Fruit fly (Drosophila melanogaster) Kc167 (cell line): ENCODE measurements around the gene EMC6.

Experiments
- Myc ChIP-seq: fragments of >200 bp; optimal IDR thresholded peaks from 2 replicates; lab custom pipeline; 2017; ENCODE audit warnings: missing external identifiers
- Sin3A ChIP-seq: fragments of >200 bp; optimal IDR thresholded peaks from 2 replicates; lab custom pipeline; 2018; ENCODE audit warnings: missing external identifiers
- h ChIP-seq: fragments of >200 bp; optimal IDR thresholded peaks from 3 replicates; lab custom pipeline; 2018; ENCODE audit warnings: missing external identifiers
- insv ChIP-seq: fragments of >200 bp; optimal IDR thresholded peaks from 3 replicates; lab custom pipeline; 2018; ENCODE audit warnings: missing external identifiers
- psq ChIP-seq: fragments of >200 bp; optimal IDR thresholded peaks from 2 replicates; lab custom pipeline; 2017; ENCODE audit warnings: missing external identifiers
- ttk ChIP-seq: sonication (Bioruptor generic); optimal IDR thresholded peaks from 2 replicates; lab custom pipeline; 2017; ENCODE audit warnings: missing external identifiers

The EMC6 gene

DNA sequence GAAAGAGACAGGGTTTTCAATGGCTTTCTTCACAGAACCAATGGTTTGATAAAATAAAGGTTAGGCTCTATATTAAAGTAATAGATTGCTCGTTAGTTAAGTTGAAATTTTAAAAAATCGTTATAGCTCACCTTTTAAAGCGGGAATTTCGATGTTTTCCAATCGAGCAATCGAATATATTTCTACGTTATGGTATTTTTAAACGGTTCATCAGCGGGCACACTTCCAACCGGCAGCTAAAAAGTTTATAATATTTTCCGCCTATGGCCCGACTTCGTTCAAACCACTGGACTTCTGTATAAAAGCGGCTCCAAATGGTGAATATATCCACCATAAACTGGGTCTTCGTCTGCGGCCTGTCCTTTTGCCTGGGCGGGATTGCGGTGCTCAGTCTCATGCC lies 1.8 kb downstream of the EMC6 start, which contains the start of gene beta4GalT7:
Gene beta4GalT7, plus strand, starts transcription at position 201 of the 400 bp plus-strand sequence.
- no peak for TF ChIP-seq insv (lab: Kevin White, UChicago)
- no peak for TF ChIP-seq psq
- no peak for TF ChIP-seq Myc
- TF ChIP-seq h (lab: Kevin White, UChicago) = no peak
- no peak for TF ChIP-seq ttk (lab: Kevin White, UChicago)
- TF ChIP-seq Sin3A = no peak

DNA sequence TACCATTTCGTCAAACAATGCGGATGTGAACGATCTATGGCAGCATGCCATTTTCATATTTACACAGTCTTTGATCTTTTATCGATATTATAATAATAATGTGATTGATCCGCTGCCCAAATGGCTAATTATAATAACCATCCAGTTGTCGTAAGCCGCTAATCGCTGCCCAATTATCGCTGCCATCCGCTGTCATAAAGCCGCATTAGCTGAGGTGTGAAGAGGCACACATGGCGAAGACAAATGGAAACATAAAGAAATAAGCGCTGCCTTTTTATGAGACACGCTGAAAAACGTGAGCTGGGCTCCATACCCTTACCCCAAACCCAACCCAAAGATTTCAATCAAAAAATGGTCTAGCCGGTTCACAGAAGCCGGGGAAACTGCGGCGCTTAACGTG lies 12.8 kb downstream of the EMC6 start:
- TF ChIP-seq h (lab: Kevin White, UChicago) (no peak), insv (lab: Kevin White, UChicago) (no peak), psq (no peak), Sin3A (no peak), ttk (lab: Kevin White, UChicago) (no peak), Myc (no peak)

dm6 chr3R:25009745-25010446 lies 14.9 kb downstream of the EMC6 start:
- no peak for TF ChIP-seq Sin3A
- no peak for TF ChIP-seq ttk (lab: Kevin White, UChicago)

DNA sequence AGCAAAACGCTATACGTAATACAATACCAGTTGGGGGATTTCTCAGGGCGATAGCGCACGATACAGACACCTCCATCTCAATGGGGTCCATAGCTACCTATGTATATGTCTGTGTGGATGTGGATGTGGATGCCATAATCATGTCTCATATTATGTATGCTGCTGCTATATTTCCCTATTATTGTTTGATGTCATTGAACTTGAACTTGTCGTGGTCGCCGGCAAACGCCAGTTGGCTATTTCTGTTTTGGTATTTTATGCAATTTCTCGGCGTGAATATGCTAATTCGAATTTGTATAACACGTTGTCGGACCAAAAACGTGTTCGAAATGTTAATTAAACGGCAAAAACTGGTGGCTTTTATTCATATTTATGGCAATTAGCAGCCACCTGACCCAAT lies 19.1 kb downstream of the EMC6 start:
- no peak for TF ChIP-seq psq
- no peak for TF ChIP-seq Sin3A
- TF ChIP-seq insv (lab: Kevin White, UChicago) = no peak
- no peak for TF ChIP-seq Myc
- TF ChIP-seq ttk (lab: Kevin White, UChicago) = no peak
- no peak for TF ChIP-seq h (lab: Kevin White, UChicago)

- no peak for TF ChIP-seq ttk (lab: Kevin White, UChicago)
- no peak for TF ChIP-seq h (lab: Kevin White, UChicago)
- no peak for TF ChIP-seq insv (lab: Kevin White, UChicago)
- no peak for TF ChIP-seq Myc
- TF ChIP-seq psq = no peak
These were observed 20.1 kb downstream of the EMC6 start for dm6 chr3R:25004763-25005162.

DNA sequence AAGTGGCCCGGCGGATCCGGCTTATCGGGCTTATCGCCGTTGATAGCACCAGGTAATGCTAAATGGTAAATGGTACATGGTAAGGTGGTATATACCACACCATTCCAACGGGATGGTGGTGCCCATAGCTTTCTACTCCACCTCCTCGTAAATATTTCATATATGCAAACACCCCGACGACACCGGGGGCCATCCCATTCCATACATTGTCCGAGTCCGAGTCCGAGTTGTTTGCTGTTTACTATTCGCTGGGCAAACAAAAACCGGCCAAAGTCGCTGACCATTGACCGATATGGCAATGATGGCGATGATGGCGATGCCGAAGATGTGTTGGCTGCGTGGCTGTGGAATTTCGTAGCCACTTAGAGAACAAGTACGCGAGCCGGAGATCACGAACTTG lies 20.8 kb downstream of the EMC6 start:
- TF ChIP-seq Myc (no peak), Sin3A (no peak), ttk (lab: Kevin White, UChicago) (no peak), h (lab: Kevin White, UChicago) (no peak)

DNA sequence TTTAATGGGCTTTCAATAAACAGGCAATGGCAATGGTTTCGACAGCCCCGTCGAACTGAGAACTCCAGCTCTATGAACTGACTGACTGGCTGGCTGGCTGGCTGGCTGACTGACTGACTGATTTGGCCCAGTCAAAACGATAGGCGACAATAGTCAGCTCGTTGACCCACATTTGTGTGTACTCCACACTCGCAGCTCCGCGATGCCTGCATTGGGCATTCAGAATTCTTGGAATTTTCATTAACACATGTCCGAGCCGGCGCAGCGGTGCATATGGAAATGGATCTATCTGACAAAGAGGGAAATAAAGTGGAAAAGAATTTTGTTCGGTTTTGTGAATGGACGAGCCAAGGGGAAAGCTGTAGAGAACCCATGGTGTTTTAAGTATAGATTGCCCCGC lies 22.6 kb downstream of the EMC6 start:
- TF ChIP-seq ttk (lab: Kevin White, UChicago) = no peak
- TF ChIP-seq Sin3A = no peak
- no peak for TF ChIP-seq Myc
- no peak for TF ChIP-seq h (lab: Kevin White, UChicago)
- TF ChIP-seq psq = no peak
- TF ChIP-seq insv (lab: Kevin White, UChicago) = no peak

DNA sequence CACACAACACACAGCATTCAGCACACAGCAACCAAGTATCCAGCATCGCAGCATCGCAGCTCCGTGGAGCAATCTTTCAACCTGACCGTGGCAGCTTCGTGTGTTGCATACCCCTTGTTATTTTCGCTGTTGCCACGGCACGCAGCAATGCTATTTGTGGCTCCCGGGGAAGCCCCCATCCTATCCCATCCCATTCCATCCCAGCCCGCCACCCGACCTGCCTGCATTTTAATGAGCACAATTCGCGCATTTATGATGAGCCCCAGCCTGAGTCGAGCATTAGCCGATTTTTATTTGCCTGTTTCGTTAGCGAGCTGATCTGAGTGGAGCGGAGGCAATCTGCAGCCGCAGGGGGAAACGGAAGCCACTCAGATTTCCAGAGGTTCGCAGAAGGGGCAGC lies 25.2 kb downstream of the EMC6 start:
- TF ChIP-seq Sin3A (no peak), h (lab: Kevin White, UChicago) (no peak), ttk (lab: Kevin White, UChicago) (no peak), insv (lab: Kevin White, UChicago) (no peak), Myc (no peak)

DNA sequence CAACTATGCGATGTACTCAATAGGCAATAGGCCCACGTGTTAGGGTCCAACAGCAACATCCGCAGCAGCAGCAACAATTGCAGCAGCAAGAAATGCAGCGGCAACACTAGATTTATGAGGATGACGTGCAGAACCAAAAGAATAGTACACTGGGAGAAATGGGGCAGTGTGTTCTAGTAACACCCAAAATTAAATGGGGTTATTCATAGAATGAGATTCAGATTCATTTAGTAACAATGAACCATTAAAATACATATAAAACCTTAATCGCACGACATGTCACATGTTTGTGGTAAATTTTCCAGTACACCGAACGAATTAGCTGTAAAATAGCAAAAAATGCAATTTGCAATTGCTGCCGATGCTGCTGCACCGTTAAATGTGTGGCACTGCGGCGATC lies 27.5 kb downstream of the EMC6 start:
- no peak for TF ChIP-seq psq
- no peak for TF ChIP-seq h (lab: Kevin White, UChicago)
- no peak for TF ChIP-seq Sin3A
- no peak for TF ChIP-seq Myc
- TF ChIP-seq insv (lab: Kevin White, UChicago) = no peak
- TF ChIP-seq ttk (lab: Kevin White, UChicago) = no peak

DNA sequence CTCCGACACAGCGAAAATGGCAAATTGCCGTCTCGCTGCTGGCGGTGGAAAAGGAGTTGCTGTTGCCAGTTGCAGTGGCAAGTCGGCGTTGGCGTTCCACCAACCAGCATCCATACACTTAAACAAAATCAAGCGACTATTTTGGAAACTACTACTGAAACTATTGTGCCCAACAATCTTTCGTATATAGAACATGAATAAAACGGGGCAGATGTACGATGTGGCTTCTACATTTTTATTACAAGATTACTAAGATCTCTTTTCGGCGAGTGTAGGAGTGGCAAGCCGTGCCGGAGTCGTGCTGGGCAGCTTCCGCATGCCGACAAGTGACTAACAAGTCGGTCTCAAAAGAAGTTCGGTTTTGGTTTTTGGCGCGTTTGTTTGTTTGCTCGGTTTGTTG lies 28.3 kb downstream of the EMC6 start:
- TF ChIP-seq psq (no peak), Sin3A (no peak), ttk (lab: Kevin White, UChicago) (no peak), Myc (no peak), h (lab: Kevin White, UChicago) (no peak), insv (lab: Kevin White, UChicago) (no peak)

dm6 chr3R:24985029-24985685 lies 39.7 kb downstream of the EMC6 start:
- no peak for TF ChIP-seq insv (lab: Kevin White, UChicago)
- no peak for TF ChIP-seq psq
- TF ChIP-seq Myc = no peak
- no peak for TF ChIP-seq Sin3A
- TF ChIP-seq ttk (lab: Kevin White, UChicago) = no peak
- TF ChIP-seq h (lab: Kevin White, UChicago) = no peak

dm6 chr3R:24983537-24984501 lies 41.0 kb downstream of the EMC6 start, which contains the start of gene tnc:
TSS of gene tnc (plus strand) at chr3R:24984384.
- TF ChIP-seq ttk (lab: Kevin White, UChicago) (no peak), Sin3A (no peak), psq (no peak), Myc (no peak), h (lab: Kevin White, UChicago) (no peak), insv (lab: Kevin White, UChicago) (no peak)
